Worm (Caenorhabditis elegans): ENCODE results near the gene nspg-9.
A peak's percentile ranks its signal among the peaks of the same experiment; 100 is the strongest.

The nspg-9 gene

DNA sequence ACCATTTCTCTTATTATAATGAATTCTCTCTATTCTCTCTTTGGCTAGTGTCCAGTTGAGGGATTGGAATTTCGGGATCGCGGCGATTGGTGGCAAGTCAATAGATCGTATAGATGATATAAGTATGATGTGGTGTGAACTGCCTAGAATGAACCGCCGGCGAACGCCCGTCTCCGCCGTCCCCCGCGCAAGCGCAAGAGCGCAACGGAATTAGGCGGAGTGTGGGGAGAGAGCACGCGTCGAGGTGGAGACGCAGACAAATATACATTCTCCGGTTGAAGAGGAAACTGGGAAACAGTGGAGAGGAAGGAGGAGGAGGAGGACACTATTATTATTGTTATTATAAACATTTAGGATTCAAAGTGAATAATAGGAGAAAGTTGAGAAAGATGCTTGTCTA lies 39.8 kb downstream of the nspg-9 start:
- no peak for TF ChIP-seq nhr-232 (tag; optimal IDR thresholded peaks at IDR 0.05)
- TF ChIP-seq Y22D7AL.16 (tag; optimal IDR thresholded peaks at IDR 0.05) = no peak
- TF ChIP-seq odd-2 (tag; optimal IDR thresholded peaks at IDR 0.05) = no peak
- peak; percentile 31 for TF ChIP-seq ceh-2 (tag; optimal IDR thresholded peaks at IDR 0.05)
- TF ChIP-seq ceh-6 (GFP tag; optimal IDR thresholded peaks at IDR 0.05) = no peak
- TF ChIP-seq syd-9 (tag; optimal IDR thresholded peaks at IDR 0.05) = peak; percentile 24
- peak; percentile 69 for TF ChIP-seq tbx-2 (tag; optimal IDR thresholded peaks at IDR 0.05)
- TF ChIP-seq hlh-15 (tag; optimal IDR thresholded peaks at IDR 0.05) = no peak
- TF ChIP-seq ttx-3 (tag; optimal IDR thresholded peaks at IDR 0.05) = no peak
- TF ChIP-seq hlh-6 (tag; optimal IDR thresholded peaks at IDR 0.05) = no peak
- TF ChIP-seq lim-6 (tag; optimal IDR thresholded peaks at IDR 0.05) = no peak
- TF ChIP-seq che-1 (tag; optimal IDR thresholded peaks at IDR 0.05) = no peak
- TF ChIP-seq ama-1 (optimal IDR thresholded peaks at IDR 0.05) = no peak
- peak; percentile 6 for TF ChIP-seq eyg-1 (tag; optimal IDR thresholded peaks at IDR 0.05)
- peak; percentile 53 for TF ChIP-seq ref-2 (tag; optimal IDR thresholded peaks at IDR 0.05)
- no peak for TF ChIP-seq hlh-13 (GFP tag; optimal IDR thresholded peaks at IDR 0.05)
- TF ChIP-seq ceh-19 (GFP tag; optimal IDR thresholded peaks at IDR 0.05) = peak; percentile 23
- peak; percentile 49 for TF ChIP-seq sox-2 (GFP tag; IDR thresholded peaks at IDR 0.05)
- TF ChIP-seq ets-4 (tag; optimal IDR thresholded peaks at IDR 0.05) = no peak
- TF ChIP-seq T23F11.4 (GFP tag; optimal IDR thresholded peaks at IDR 0.05) = no peak
- TF ChIP-seq ceh-34 (tag; optimal IDR thresholded peaks at IDR 0.05) = peak; percentile 55
- no peak for TF ChIP-seq elt-4 (tag; optimal IDR thresholded peaks at IDR 0.05)
- no peak for TF ChIP-seq gmeb-2 (tag; optimal IDR thresholded peaks at IDR 0.05)
- TF ChIP-seq mec-3 (tag; optimal IDR thresholded peaks at IDR 0.05; ENCODE audit: borderline replicate concordance) = no peak
- no peak for TF ChIP-seq ceh-24 (tag; optimal IDR thresholded peaks at IDR 0.05)
- TF ChIP-seq npax-4 (tag; optimal IDR thresholded peaks at IDR 0.05) = no peak
- TF ChIP-seq fkh-10 (GFP tag; optimal IDR thresholded peaks at IDR 0.05) = no peak
- no peak for TF ChIP-seq fax-1 (tag; optimal IDR thresholded peaks at IDR 0.05)
- TF ChIP-seq dve-1 (tag; optimal IDR thresholded peaks at IDR 0.05) = no peak
- peak; percentile 38 for TF ChIP-seq dmd-4 (tag; optimal IDR thresholded peaks at IDR 0.05; ENCODE audit: borderline replicate concordance)
- TF ChIP-seq ceh-31 (tag; optimal IDR thresholded peaks at IDR 0.05) = peak; percentile 51
- TF ChIP-seq nhr-11 (tag; optimal IDR thresholded peaks at IDR 0.05) = no peak
- no peak for TF ChIP-seq unc-3 (GFP tag; conservative IDR thresholded peaks at IDR 0.05)
- TF ChIP-seq unc-3 (tag; optimal IDR thresholded peaks at IDR 0.05) = no peak
- TF ChIP-seq hlh-8 (tag; optimal IDR thresholded peaks at IDR 0.05) = peak; percentile 5
- TF ChIP-seq K09A11.1 (tag; optimal IDR thresholded peaks at IDR 0.05; ENCODE audit: insufficient read depth) = no peak
- TF ChIP-seq rnt-1 (tag; optimal IDR thresholded peaks at IDR 0.05) = peak; percentile 36
- TF ChIP-seq ceh-9 (tag; optimal IDR thresholded peaks at IDR 0.05) = no peak
- TF ChIP-seq unc-86 (tag; optimal IDR thresholded peaks at IDR 0.05) = no peak
- TF ChIP-seq nfya-1 (tag; optimal IDR thresholded peaks at IDR 0.05) = peak; percentile 59
- TF ChIP-seq unc-42 (tag; optimal IDR thresholded peaks at IDR 0.05) = no peak
- TF ChIP-seq tbx-7 (tag; optimal IDR thresholded peaks at IDR 0.05) = no peak
- TF ChIP-seq ceh-45 (GFP tag; IDR thresholded peaks at IDR 0.05) = no peak
- no peak for TF ChIP-seq hlh-30 (tag; optimal IDR thresholded peaks at IDR 0.05; ENCODE audit: insufficient read depth)
- no peak for TF ChIP-seq zip-5 (tag; optimal IDR thresholded peaks at IDR 0.05)
- no peak for TF ChIP-seq elt-2 (tag; optimal IDR thresholded peaks at IDR 0.05)
- TF ChIP-seq sdc-2 (tag; optimal IDR thresholded peaks at IDR 0.05) = no peak
- no peak for TF ChIP-seq K02D7.2 (tag; optimal IDR thresholded peaks at IDR 0.05)
- no peak for TF ChIP-seq pat-9 (tag; optimal IDR thresholded peaks at IDR 0.05)
- peak; percentile 16 for TF ChIP-seq sox-4 (tag; optimal IDR thresholded peaks at IDR 0.05)
- TF ChIP-seq ztf-16 (tag; optimal IDR thresholded peaks at IDR 0.05) = peak; percentile 23
- TF ChIP-seq pag-3 (tag; optimal IDR thresholded peaks at IDR 0.05; ENCODE audit: borderline replicate concordance) = no peak
- no peak for TF ChIP-seq pha-4 (tag; optimal IDR thresholded peaks at IDR 0.05)
- TF ChIP-seq pros-1 (tag; optimal IDR thresholded peaks at IDR 0.05) = no peak

All from whole organism, late embryonic.